Fruit fly (Drosophila melanogaster) whole organism, embryonic: Measurements from ENCODE around the gene fend.

Experiments used
- BEAF-32 ChIP-seq: fragments of 200-800 bp; sonication (Bioruptor generic); optimal IDR thresholded peaks from 3 replicates; lab custom pipeline; 2017; ENCODE audit warnings: missing biosample characterization, missing genetic modification characterization, mild to moderate bottlenecking, moderate library complexity, missing genetic modification reagents
- CG10147 ChIP-seq: fragments of 200-800 bp; sonication (Bioruptor generic); optimal IDR thresholded peaks from 2 replicates; lab custom pipeline; 2019; ENCODE audit warnings: missing biosample characterization, mild to moderate bottlenecking, missing genetic modification characterization, moderate library complexity
- CG10366 ChIP-seq: fragments of 200-800 bp; sonication (Bioruptor generic); IDR thresholded peaks from 2 replicates; pipeline ENCODE4 v1.3.6; 2022; ENCODE audit warnings: missing biosample characterization, missing genetic modification characterization
- CG11456 ChIP-seq: fragments of 200-800 bp; sonication (Bioruptor generic); IDR thresholded peaks from 3 replicates; pipeline ENCODE4 v1.3.6; 2022; ENCODE audit warnings: missing biosample characterization, missing genetic modification characterization
- CG15479 ChIP-seq: fragments of 200-800 bp; sonication (Bioruptor generic); optimal IDR thresholded peaks from 3 replicates; lab custom pipeline; 2019; ENCODE audit warnings: missing biosample characterization, mild to moderate bottlenecking, missing genetic modification characterization, moderate library complexity
- CG1832 ChIP-seq: fragments of 200-800 bp; sonication (Bioruptor generic); optimal IDR thresholded peaks from 2 replicates; lab custom pipeline; 2017; ENCODE audit warnings: missing biosample characterization, mild to moderate bottlenecking, missing genetic modification characterization, inconsistent platforms
- CG2889 ChIP-seq: fragments of 200-800 bp; sonication (Bioruptor generic); IDR thresholded peaks from 3 replicates; pipeline ENCODE4 v1.3.6; 2022; ENCODE audit warnings: missing biosample characterization, missing genetic modification characterization
- CG33557 ChIP-seq: fragments of 200-800 bp; sonication (Bioruptor generic); optimal IDR thresholded peaks from 2 replicates; lab custom pipeline; 2019; ENCODE audit warnings: missing biosample characterization, mild to moderate bottlenecking, missing genetic modification characterization, moderate library complexity
- CG3726 ChIP-seq: fragments of 200-800 bp; sonication (Bioruptor generic); IDR thresholded peaks from 3 replicates; pipeline ENCODE4, ENCODE4 v1.3.6; 2022; ENCODE audit warnings: missing biosample characterization, missing genetic modification characterization
- CG4328 ChIP-seq: fragments of 200-800 bp; sonication (Bioruptor generic); optimal IDR thresholded peaks from 3 replicates; lab custom pipeline; 2017; ENCODE audit warnings: missing biosample characterization, missing genetic modification reagents, missing genetic modification characterization
- CG6175 ChIP-seq: fragments of 200-800 bp; sonication (Bioruptor generic); IDR thresholded peaks from 3 replicates; pipeline ENCODE4 v1.3.6; 2022; ENCODE audit warnings: missing biosample characterization, missing genetic modification characterization
- CG8281 ChIP-seq: fragments of 200-800 bp; sonication (Bioruptor generic); optimal IDR thresholded peaks from 2 replicates; lab custom pipeline; 2018; ENCODE audit warnings: missing biosample characterization, mild to moderate bottlenecking, missing genetic modification characterization, moderate library complexity
- CG8359 ChIP-seq: fragments of 200-800 bp; sonication (Bioruptor generic); optimal IDR thresholded peaks from 2 replicates; lab custom pipeline; 2017; ENCODE audit warnings: missing biosample characterization, mild to moderate bottlenecking, missing genetic modification characterization, borderline replicate concordance
- CG8478 ChIP-seq: fragments of >200 bp; optimal IDR thresholded peaks from 2 replicates; lab custom pipeline; 2018
- Dll ChIP-seq: fragments of 200-800 bp; sonication (Bioruptor generic); IDR thresholded peaks from 4 replicates; pipeline ENCODE4 v1.3.6; 2022; ENCODE audit warnings: missing biosample characterization, missing genetic modification characterization; ENCODE audit not compliant: partially characterized antibody
- E2f1 ChIP-seq: fragments of 200-800 bp; sonication (Bioruptor generic); IDR thresholded peaks from 2 replicates; pipeline ENCODE4 v1.3.6; 2022; ENCODE audit warnings: missing biosample characterization, missing genetic modification characterization
- Fer2 ChIP-seq: fragments of 200-800 bp; sonication (Bioruptor generic); optimal IDR thresholded peaks from 2 replicates; lab custom pipeline; 2018; ENCODE audit warnings: missing biosample characterization, mild to moderate bottlenecking, missing genetic modification characterization, moderate library complexity
- Lim3 ChIP-seq: fragments of 200-800 bp; sonication (Bioruptor generic); IDR thresholded peaks from 2 replicates; pipeline ENCODE4 v1.3.6; 2022; ENCODE audit warnings: missing biosample characterization, missing genetic modification characterization
- Mad ChIP-seq: fragments of 200-800 bp; sonication (Bioruptor generic); optimal IDR thresholded peaks from 2 replicates; lab custom pipeline; 2016; ENCODE audit warnings: missing biosample characterization, missing genetic modification characterization
- Scr ChIP-seq: fragments of 200-800 bp; sonication (Bioruptor generic); IDR thresholded peaks from 2 replicates; pipeline ENCODE4 v1.3.6; 2022; ENCODE audit warnings: missing biosample characterization, missing genetic modification characterization; ENCODE audit not compliant: partially characterized antibody
- Sry-δ ChIP-seq: fragments of 200-800 bp; sonication (Bioruptor generic); optimal IDR thresholded peaks from 2 replicates; lab custom pipeline; 2016; ENCODE audit warnings: missing biosample characterization, missing genetic modification characterization
- Trl ChIP-seq, 3 experiments: fragments of >200 bp in 2 of 3; fragments of 200-800 bp in 1 of 3; sonication (Bioruptor generic) in 1 of 3; optimal IDR thresholded peaks; 2 replicates in 1 of 3; 3 replicates in 2 of 3; lab custom pipeline; 2016 to 2017; ENCODE audit warnings: missing biosample characterization in 1 of 3, missing genetic modification characterization in 1 of 3
- abd-A ChIP-seq: fragments of 200-800 bp; sonication (Bioruptor generic); optimal IDR thresholded peaks from 3 replicates; lab custom pipeline; 2019; ENCODE audit warnings: missing biosample characterization, mild to moderate bottlenecking, missing genetic modification characterization, moderate library complexity
- bigmax ChIP-seq: fragments of 200-800 bp; sonication (Bioruptor generic); optimal IDR thresholded peaks from 2 replicates; lab custom pipeline; 2018; ENCODE audit warnings: missing biosample characterization, mild to moderate bottlenecking, missing genetic modification characterization
- cato ChIP-seq: fragments of 200-800 bp; sonication (Bioruptor generic); optimal IDR thresholded peaks from 2 replicates; lab custom pipeline; 2016; ENCODE audit warnings: missing biosample characterization, missing genetic modification characterization, borderline replicate concordance
- chn ChIP-seq: fragments of 200-800 bp; sonication (Bioruptor generic); optimal IDR thresholded peaks from 2 replicates; lab custom pipeline; 2016; ENCODE audit warnings: missing biosample characterization, missing genetic modification characterization
- ci ChIP-seq: fragments of 200-800 bp; sonication (Bioruptor generic); IDR thresholded peaks from 3 replicates; pipeline ENCODE4 v1.3.6; 2022; ENCODE audit warnings: missing biosample characterization, missing genetic modification characterization
- crp ChIP-seq, 2 experiments: fragments of 200-800 bp; sonication (Bioruptor generic); optimal IDR thresholded peaks; 2 replicates in 1 of 2; 3 replicates in 1 of 2; lab custom pipeline; 2017; ENCODE audit warnings: missing biosample characterization in 2 of 2, missing genetic modification characterization in 2 of 2, mild to moderate bottlenecking in 1 of 2, moderate library complexity in 1 of 2
- emc ChIP-seq: fragments of 200-800 bp; sonication (Bioruptor generic); optimal IDR thresholded peaks from 2 replicates; lab custom pipeline; 2016; ENCODE audit warnings: missing biosample characterization, missing genetic modification characterization
- ems ChIP-seq: fragments of 200-800 bp; sonication (Bioruptor generic); optimal IDR thresholded peaks from 3 replicates; lab custom pipeline; 2016; ENCODE audit warnings: missing biosample characterization, missing genetic modification characterization
- gsb-n ChIP-seq: fragments of 200-800 bp; sonication (Bioruptor generic); optimal IDR thresholded peaks from 3 replicates; lab custom pipeline; 2018; ENCODE audit warnings: missing biosample characterization, mild to moderate bottlenecking, missing genetic modification characterization
- knrl ChIP-seq: fragments of 200-800 bp; sonication (Bioruptor generic); IDR thresholded peaks from 3 replicates; pipeline ENCODE4 v1.3.6; 2022; ENCODE audit warnings: missing biosample characterization, missing genetic modification characterization; ENCODE audit not compliant: partially characterized antibody
- mam ChIP-seq: fragments of 200-800 bp; sonication (Bioruptor generic); optimal IDR thresholded peaks from 3 replicates; lab custom pipeline; 2016; ENCODE audit warnings: missing biosample characterization, missing genetic modification characterization
- nerfin-1 ChIP-seq: fragments of 200-800 bp; sonication (Bioruptor generic); optimal IDR thresholded peaks from 3 replicates; lab custom pipeline; 2019; ENCODE audit warnings: missing biosample characterization, mild to moderate bottlenecking, missing genetic modification characterization, moderate library complexity
- oc ChIP-seq: fragments of 200-800 bp; sonication (Bioruptor generic); optimal IDR thresholded peaks from 2 replicates; lab custom pipeline; 2018; ENCODE audit warnings: missing biosample characterization, mild to moderate bottlenecking, missing genetic modification characterization, moderate library complexity
- pros ChIP-seq: fragments of 200-800 bp; sonication (Bioruptor generic); optimal IDR thresholded peaks from 3 replicates; lab custom pipeline; 2019; ENCODE audit warnings: missing biosample characterization, mild to moderate bottlenecking, missing genetic modification characterization, moderate library complexity
- row ChIP-seq: fragments of 200-800 bp; sonication (Bioruptor generic); IDR thresholded peaks from 3 replicates; pipeline ENCODE4 v1.3.6; 2022; ENCODE audit warnings: missing biosample characterization, missing genetic modification characterization
- sens ChIP-seq: fragments of 200-800 bp; sonication (Bioruptor generic); peaks from one replicate; lab custom pipeline; 2016; ENCODE audit warnings: missing biosample characterization, missing genetic modification characterization
- sim ChIP-seq: fragments of 200-800 bp; sonication (Bioruptor generic); IDR thresholded peaks from 2 replicates; pipeline ENCODE4 v1.3.6; 2022; ENCODE audit warnings: missing biosample characterization, missing genetic modification characterization
- sima ChIP-seq: fragments of 200-800 bp; sonication (Bioruptor generic); optimal IDR thresholded peaks from 2 replicates; lab custom pipeline; 2016; ENCODE audit warnings: missing biosample characterization, missing genetic modification characterization
- sna ChIP-seq: fragments of 200-800 bp; sonication (Bioruptor generic); IDR thresholded peaks from 2 replicates; pipeline ENCODE4 v1.3.6; 2022; ENCODE audit warnings: missing biosample characterization, missing genetic modification characterization; ENCODE audit not compliant: partially characterized antibody
- sqz ChIP-seq: fragments of 200-800 bp; sonication (Bioruptor generic); optimal IDR thresholded peaks from 3 replicates; lab custom pipeline; 2018; ENCODE audit warnings: missing biosample characterization, mild to moderate bottlenecking, missing genetic modification characterization
- stwl ChIP-seq: fragments of 200-800 bp; sonication (Bioruptor generic); optimal IDR thresholded peaks from 3 replicates; lab custom pipeline; 2018; ENCODE audit warnings: missing biosample characterization, mild to moderate bottlenecking, missing genetic modification characterization, moderate library complexity
- tin ChIP-seq: fragments of 200-800 bp; sonication (Bioruptor generic); optimal IDR thresholded peaks from 3 replicates; lab custom pipeline; 2016; ENCODE audit warnings: missing biosample characterization, missing genetic modification characterization
- tx ChIP-seq: fragments of 200-800 bp; sonication (Bioruptor generic); optimal IDR thresholded peaks from 2 replicates; lab custom pipeline; 2016; ENCODE audit warnings: missing biosample characterization, missing genetic modification characterization
- yki ChIP-seq: fragments of >200 bp; optimal IDR thresholded peaks from 3 replicates; lab custom pipeline; 2018
- zfh1 ChIP-seq: fragments of 200-800 bp; sonication (Bioruptor generic); IDR thresholded peaks from 3 replicates; pipeline ENCODE4 v1.3.6; 2022; ENCODE audit warnings: missing biosample characterization, missing genetic modification characterization

fend gene

dm6 chrX:9129436-9129835 lies 5.5 kb downstream of the fend start (continued):
- TF ChIP-seq CG15479 (GFP tag; lab: Kevin White, UChicago) (peak; percentile 64), Trl (optimal IDR thresholded peaks at IDR 0.05; lab: Kevin White, UChicago) (no peak), Trl (GFP tag; optimal IDR thresholded peaks at IDR 0.05; lab: Kevin White, UChicago) (no peak), CG8359 (GFP tag; lab: Kevin White, UChicago) (no peak)

- TF ChIP-seq chn (no peak), sima (GFP tag; lab: Kevin White, UChicago) (no peak), Scr (GFP tag; lab: Robert Waterston, UW) (0 out of 2 replicates have a peak, but pooled peaks have one; percentile 38), sqz (GFP tag; lab: Kevin White, UChicago) (peak; percentile 13), ci (GFP tag; lab: Robert Waterston, UW) (0 out of 3 replicates have a peak, but pooled peaks have one; percentile 44), sim (GFP tag; lab: Robert Waterston, UW) (no peak), Sry-δ (GFP tag; lab: Kevin White, UChicago) (peak; percentile 47), Fer2 (tag; lab: Kevin White, UChicago) (no peak), BEAF-32 (peak; percentile 47), abd-A (tag; lab: Kevin White, UChicago) (peak; percentile 54), sens (GFP tag; lab: Kevin White, UChicago) (peak; percentile 52), gsb-n (tag; lab: Kevin White, UChicago) (peak; percentile 84), bigmax (GFP tag; lab: Kevin White, UChicago) (no peak), Dll (GFP tag; lab: Robert Waterston, UW) (peak; percentile 48; the same call in 2 of the 4 replicates), sna (GFP tag; lab: Robert Waterston, UW) (no peak), CG2889 (GFP tag; lab: Robert Waterston, UW) (no peak), oc (tag; lab: Kevin White, UChicago) (peak; percentile 16), pros (GFP tag; lab: Kevin White, UChicago) (peak; percentile 33), row (peak; percentile 38; the same call in 2 of the 3 replicates)
Measured at dm6 chrX:9128012-9128280, 7.0 kb downstream of the fend start.

dm6 chrX:9127264-9128011 lies 7.5 kb downstream of the fend start:
- TF ChIP-seq CG4328 (GFP tag; lab: Kevin White, UChicago) (no peak), E2f1 (GFP tag; lab: Robert Waterston, UW) (no peak), cato (GFP tag; lab: Kevin White, UChicago) (no peak), mam (GFP tag; lab: Kevin White, UChicago) (peak; percentile 11), Trl (optimal IDR thresholded peaks at IDR 0.05; lab: Kevin White, UChicago) (no peak), Trl (GFP tag; optimal IDR thresholded peaks at IDR 0.05; lab: Kevin White, UChicago) (no peak), CG10366 (no peak), emc (no peak), tin (GFP tag; lab: Kevin White, UChicago) (no peak), CG1832 (GFP tag; lab: Kevin White, UChicago) (no peak), CG8281 (tag; lab: Kevin White, UChicago) (no peak), tx (GFP tag; lab: Kevin White, UChicago) (no peak), CG11456 (GFP tag; lab: Robert Waterston, UW) (no peak), CG6175 (GFP tag; lab: Robert Waterston, UW) (no peak), Mad (GFP tag; lab: Kevin White, UChicago) (no peak), CG33557 (no peak), crp (GFP tag; optimal IDR thresholded peaks at IDR 0.05; lab: Kevin White, UChicago) (no peak), zfh1 (GFP tag; lab: Robert Waterston, UW) (peak; percentile 62; the same call in 2 of the 3 replicates), CG8478 (no peak), ems (GFP tag; lab: Kevin White, UChicago) (no peak), knrl (no peak), CG3726 (GFP tag; lab: Robert Waterston, UW) (no peak), sens (GFP tag; lab: Kevin White, UChicago) (peak; percentile 67), CG10147 (GFP tag; lab: Kevin White, UChicago) (no peak), nerfin-1 (tag; lab: Kevin White, UChicago) (peak; percentile 13), yki (lab: Kevin White, UChicago) (no peak), Lim3 (GFP tag; lab: Robert Waterston, UW) (no peak), stwl (no peak)
